Worm (Caenorhabditis elegans) whole organism, young adult: ENCODE measurements around the gene pod-1.

Experiments used
- B0336.3 ChIP-seq: fragments of 200-800 bp; sonication (Bioruptor generic); IDR thresholded peaks from 2 replicates; pipeline ENCODE4 v1.3.6; 2022; ENCODE audit warnings: missing genetic modification characterization, missing compliant biosample characterization
- F10E7.11 ChIP-seq: sonication (generic microtip); optimal IDR thresholded peaks from 2 replicates; lab custom pipeline; 2017; ENCODE audit warnings: mild to moderate bottlenecking, missing genetic modification characterization, moderate library complexity, missing compliant biosample characterization
- F22D6.2 ChIP-seq: sonication (generic microtip); optimal IDR thresholded peaks from 2 replicates; lab custom pipeline; 2016; ENCODE audit warnings: mild to moderate bottlenecking, missing genetic modification characterization, missing compliant biosample characterization
- F23B12.7 ChIP-seq: sonication (generic microtip); optimal IDR thresholded peaks from 2 replicates; lab custom pipeline; 2017; ENCODE audit warnings: missing genetic modification characterization, mild to moderate bottlenecking, missing compliant biosample characterization, antibody characterized with exemption, moderate library complexity; ENCODE audit not compliant: insufficient read depth
- F33H1.4 ChIP-seq: fragments of 200-800 bp; sonication (Bioruptor generic); IDR thresholded peaks from 2 replicates; pipeline ENCODE4 v1.3.6; 2022; ENCODE audit warnings: missing genetic modification reagents, missing genetic modification characterization, missing compliant biosample characterization
- F57A8.1 ChIP-seq: fragments of 200-800 bp; sonication (Bioruptor generic); optimal IDR thresholded peaks from 2 replicates; lab custom pipeline; 2018; ENCODE audit warnings: mild to moderate bottlenecking, missing genetic modification characterization, moderate library complexity, missing compliant biosample characterization
- F57C9.4 ChIP-seq: sonication (generic microtip); optimal IDR thresholded peaks from 2 replicates; lab custom pipeline; 2017; ENCODE audit warnings: mild to moderate bottlenecking, missing genetic modification characterization, missing compliant biosample characterization
- Y53G8AR.9 ChIP-seq: fragments of 200-800 bp; sonication (Bioruptor generic); conservative IDR thresholded peaks from 2 replicates; pipeline ENCODE4 v1.3.6; 2022; ENCODE audit warnings: missing genetic modification reagents, missing genetic modification characterization, missing compliant biosample characterization
- Y56A3A.18 ChIP-seq: fragments of 200-800 bp; sonication (Bioruptor generic); IDR thresholded peaks from 2 replicates; pipeline ENCODE4 v1.3.6; 2022; ENCODE audit warnings: missing genetic modification reagents, missing genetic modification characterization, missing compliant biosample characterization
- ZK185.1 ChIP-seq: sonication (generic microtip); optimal IDR thresholded peaks from 2 replicates; lab custom pipeline; 2016; ENCODE audit warnings: mild to moderate bottlenecking, missing genetic modification characterization, missing compliant biosample characterization; ENCODE audit not compliant: poor library complexity, severe bottlenecking
- ama-1 ChIP-seq, 3 experiments: fragments of 150-350 bp in 1 of 3; sonication (generic microtip) in 2 of 3; optimal IDR thresholded peaks; 2 replicates each; lab custom pipeline; 2014 to 2018; ENCODE audit warnings: missing biosample characterization in 2 of 3, missing genetic modification characterization in 2 of 3, missing genetic modification reagents in 2 of 3
- atf-7 ChIP-seq: sonication (generic microtip); optimal IDR thresholded peaks from 2 replicates; lab custom pipeline; 2017; ENCODE audit warnings: mild to moderate bottlenecking, missing genetic modification characterization, missing compliant biosample characterization
- cebp-1 ChIP-seq, 2 experiments: fragments of 200-800 bp in 1 of 2; sonication (Bioruptor generic) in 1 of 2; sonication (generic microtip) in 1 of 2; IDR thresholded peaks in 1 of 2; optimal IDR thresholded peaks in 1 of 2; 2 replicates each; pipeline versions ENCODE4 v1.3.6 to Lab custom; 2017 to 2022; ENCODE audit warnings: missing compliant biosample characterization in 2 of 2, missing genetic modification characterization in 2 of 2, mild to moderate bottlenecking in 1 of 2, missing genetic modification reagents in 1 of 2, moderate library complexity in 1 of 2
- cebp-2 ChIP-seq: fragments of 200-800 bp; sonication (Bioruptor generic); IDR thresholded peaks from 2 replicates; pipeline ENCODE4 v1.3.6; 2022; ENCODE audit warnings: missing genetic modification characterization, missing compliant biosample characterization
- ceh-40 ChIP-seq: fragments of 200-800 bp; sonication (Bioruptor generic); IDR thresholded peaks from 2 replicates; pipeline ENCODE4 v1.3.6; 2022; ENCODE audit warnings: missing genetic modification characterization, missing compliant biosample characterization
- ceh-79 ChIP-seq: sonication (generic microtip); optimal IDR thresholded peaks from 2 replicates; lab custom pipeline; 2017; ENCODE audit warnings: mild to moderate bottlenecking, missing genetic modification characterization, missing compliant biosample characterization
- dox-1 ChIP-seq: fragments of 200-800 bp; sonication (Bioruptor generic); IDR thresholded peaks from 2 replicates; pipeline ENCODE4 v1.3.6; 2022; ENCODE audit warnings: missing genetic modification reagents, missing genetic modification characterization, missing compliant biosample characterization
- dpff-1 ChIP-seq: sonication (generic microtip); optimal IDR thresholded peaks from 2 replicates; lab custom pipeline; 2017; ENCODE audit warnings: mild to moderate bottlenecking, missing genetic modification characterization, missing compliant biosample characterization
- dpl-1 ChIP-seq: fragments of 150-350 bp; optimal IDR thresholded peaks from 2 replicates; lab custom pipeline; 2014; ENCODE audit warnings: missing biosample characterization, missing genetic modification reagents, missing genetic modification characterization
- egl-18 ChIP-seq: fragments of 200-800 bp; sonication (Bioruptor generic); IDR thresholded peaks from 2 replicates; pipeline ENCODE4 v1.3.6; 2022; ENCODE audit warnings: missing genetic modification reagents, missing genetic modification characterization, missing compliant biosample characterization
- ekl-4 ChIP-seq: fragments of 200-800 bp; sonication (Bioruptor generic); IDR thresholded peaks from 2 replicates; pipeline ENCODE4 v1.3.6; 2022; ENCODE audit warnings: missing genetic modification reagents, missing genetic modification characterization, missing compliant biosample characterization
- ets-4 ChIP-seq: fragments of 200-800 bp; sonication (Bioruptor generic); optimal IDR thresholded peaks from 2 replicates; lab custom pipeline; 2018; ENCODE audit warnings: mild to moderate bottlenecking, missing genetic modification characterization, missing compliant biosample characterization
- let-526 ChIP-seq: fragments of 200-800 bp; sonication (Bioruptor generic); IDR thresholded peaks from 2 replicates; pipeline ENCODE4 v1.3.6; 2022; ENCODE audit warnings: missing genetic modification reagents, missing genetic modification characterization, missing compliant biosample characterization
- let-607 ChIP-seq, 2 experiments: fragments of 200-800 bp in 1 of 2; sonication (Bioruptor generic) in 1 of 2; sonication (generic microtip) in 1 of 2; optimal IDR thresholded peaks; 2 replicates each; lab custom pipeline; 2016 to 2018; ENCODE audit warnings: mild to moderate bottlenecking in 2 of 2, missing compliant biosample characterization in 2 of 2, missing genetic modification characterization in 2 of 2, moderate library complexity in 2 of 2, missing genotype in 1 of 2
- lin-54 ChIP-seq: fragments of 200-800 bp; sonication (Bioruptor generic); optimal IDR thresholded peaks from 2 replicates; lab custom pipeline; 2018; ENCODE audit warnings: mild to moderate bottlenecking, missing genetic modification characterization, missing compliant biosample characterization
- lsl-1 ChIP-seq: fragments of 200-800 bp; sonication (Bioruptor generic); optimal IDR thresholded peaks from 2 replicates; lab custom pipeline; 2018; ENCODE audit warnings: mild to moderate bottlenecking, missing genetic modification characterization, moderate library complexity, missing compliant biosample characterization
- nfyb-1 ChIP-seq: fragments of 200-800 bp; sonication (Bioruptor generic); IDR thresholded peaks from 2 replicates; pipeline ENCODE4 v1.3.6; 2022; ENCODE audit warnings: missing genetic modification reagents, missing genetic modification characterization, missing compliant biosample characterization
- pbrm-1 ChIP-seq: fragments of 200-800 bp; sonication (Bioruptor generic); IDR thresholded peaks from 2 replicates; pipeline ENCODE4 v1.3.6; 2022; ENCODE audit warnings: missing genetic modification reagents, missing genetic modification characterization, missing compliant biosample characterization
- repo-1 ChIP-seq: sonication (generic microtip); optimal IDR thresholded peaks from 2 replicates; lab custom pipeline; 2017; ENCODE audit warnings: mild to moderate bottlenecking, missing genetic modification characterization, missing compliant biosample characterization
- snpc-1.3 ChIP-seq: sonication (generic microtip); optimal IDR thresholded peaks from 2 replicates; lab custom pipeline; 2017; ENCODE audit warnings: missing genetic modification characterization, mild to moderate bottlenecking, missing compliant biosample characterization, antibody characterized with exemption, moderate library complexity, missing genotype, missing genetic modification reagents; ENCODE audit not compliant: insufficient read depth
- snpc-3.4 ChIP-seq: sonication (generic microtip); optimal IDR thresholded peaks from 2 replicates; lab custom pipeline; 2017; ENCODE audit warnings: missing genetic modification characterization, mild to moderate bottlenecking, missing compliant biosample characterization, antibody characterized with exemption, moderate library complexity, missing genotype, missing genetic modification reagents
- snpc-4 ChIP-seq, 5 experiments: fragments of 150-350 bp in 1 of 5; sonication (generic microtip) in 4 of 5; optimal IDR thresholded peaks; 2 replicates each; lab custom pipeline; 2014 to 2018; ENCODE audit warnings: missing genetic modification characterization in 5 of 5, missing biosample characterization in 3 of 5, antibody characterized with exemption in 2 of 5, mild to moderate bottlenecking in 2 of 5, missing compliant biosample characterization in 2 of 5, missing genotype in 2 of 5, moderate library complexity in 2 of 5, missing genetic modification reagents in 1 of 5
- tbp1 ChIP-seq: fragments of 200-800 bp; sonication (Bioruptor generic); optimal IDR thresholded peaks from 2 replicates; lab custom pipeline; 2018; ENCODE audit warnings: mild to moderate bottlenecking, missing genetic modification characterization, missing compliant biosample characterization
- tlf-1 ChIP-seq: fragments of 200-800 bp; sonication (Bioruptor generic); optimal IDR thresholded peaks from 2 replicates; lab custom pipeline; 2018; ENCODE audit warnings: mild to moderate bottlenecking, missing genetic modification characterization, missing compliant biosample characterization
- unc-62 ChIP-seq: fragments of 150-350 bp; optimal IDR thresholded peaks from 2 replicates; lab custom pipeline; 2014; ENCODE audit warnings: missing biosample characterization, missing genetic modification reagents, missing genetic modification characterization
- zim-3 ChIP-seq: sonication (generic microtip); optimal IDR thresholded peaks from 2 replicates; lab custom pipeline; 2017; ENCODE audit warnings: mild to moderate bottlenecking, missing genetic modification characterization, moderate library complexity, missing compliant biosample characterization
- ztf-25 ChIP-seq: fragments of 200-800 bp; sonication (Bioruptor generic); IDR thresholded peaks from 2 replicates; pipeline ENCODE4 v1.3.6; 2022; ENCODE audit warnings: missing genetic modification reagents, missing genetic modification characterization, missing compliant biosample characterization
- ztf-26 ChIP-seq: sonication (generic microtip); optimal IDR thresholded peaks from 2 replicates; lab custom pipeline; 2017; ENCODE audit warnings: missing genetic modification characterization, missing compliant biosample characterization
- ztf-3 ChIP-seq: fragments of 200-800 bp; sonication (Bioruptor generic); optimal IDR thresholded peaks from 2 replicates; lab custom pipeline; 2018; ENCODE audit warnings: mild to moderate bottlenecking, missing genetic modification characterization, missing compliant biosample characterization

The pod-1 gene

DNA sequence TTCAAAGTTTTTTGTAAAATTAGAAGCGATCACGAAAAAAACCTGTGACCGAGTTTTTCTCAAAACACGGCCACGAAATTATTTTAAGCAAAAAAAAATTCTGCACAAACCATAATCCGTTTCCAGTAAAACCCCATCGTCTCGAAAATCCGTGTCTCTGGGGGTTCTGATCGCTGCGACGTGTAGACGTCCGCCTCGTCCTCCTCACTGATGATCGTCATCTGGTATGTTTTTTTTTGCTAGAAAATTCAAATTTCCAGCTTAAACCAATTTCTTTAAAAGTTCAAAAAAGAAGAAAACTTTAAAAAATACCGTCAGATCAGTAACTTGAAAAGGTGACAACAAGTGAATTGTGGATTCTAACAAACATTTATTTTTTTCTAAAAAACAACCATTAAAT, 22.6 kb upstream of the pod-1 start, which contains the start of gene Y76A2B.4:
Gene Y76A2B.4 (minus strand): TSS at position 241 of the 400 bp plus-strand sequence.
- peak; percentile 32; the same call in 1 of the 2 replicates for TF ChIP-seq Y56A3A.18
- TF ChIP-seq ets-4 (GFP tag; lab: Kevin White, UChicago): no peak
- peak; percentile 41 for TF ChIP-seq ztf-3 (GFP tag; lab: Kevin White, UChicago)
- peak; percentile 55; the same call in 1 of the 2 replicates for TF ChIP-seq ekl-4 (GFP tag; lab: Robert Waterston, UW)
- TF ChIP-seq F33H1.4 (GFP tag; lab: Robert Waterston, UW): no peak
- TF ChIP-seq snpc-3.4 (tag; lab: Kevin White, UChicago): no peak
- no peak for TF ChIP-seq dpff-1 (tag; lab: Kevin White, UChicago)
- no peak for TF ChIP-seq lsl-1 (GFP tag; lab: Kevin White, UChicago)
- TF ChIP-seq F22D6.2 (tag; lab: Kevin White, UChicago): no peak
- TF ChIP-seq zim-3 (tag; lab: Kevin White, UChicago): peak; percentile 18
- TF ChIP-seq egl-18 (GFP tag; lab: Robert Waterston, UW): no peak
- TF ChIP-seq snpc-1.3 (tag; lab: Kevin White, UChicago): no peak
- no peak for TF ChIP-seq cebp-1 (GFP tag; IDR thresholded peaks at IDR 0.05; lab: Robert Waterston, UW)
- peak; percentile 8 for TF ChIP-seq cebp-1 (tag; optimal IDR thresholded peaks at IDR 0.05; lab: Kevin White, UChicago)
- peak; percentile 22 for TF ChIP-seq atf-7 (tag; lab: Kevin White, UChicago)
- no peak for TF ChIP-seq ceh-40
- TF ChIP-seq F10E7.11 (tag; lab: Kevin White, UChicago): no peak
- TF ChIP-seq let-526 (GFP tag; lab: Robert Waterston, UW): no peak
- TF ChIP-seq unc-62 (GFP tag; lab: Kevin White, UChicago): no peak
- no peak for TF ChIP-seq dpl-1 (GFP tag; lab: Kevin White, UChicago)
- peak; percentile 64 for TF ChIP-seq nfyb-1
- peak; percentile 57 for TF ChIP-seq repo-1 (tag; lab: Kevin White, UChicago)
- no peak for TF ChIP-seq lin-54
- TF ChIP-seq ZK185.1: peak; percentile 10
- 0 out of 2 replicates have a peak, but pooled peaks have one; percentile 18 for TF ChIP-seq pbrm-1 (GFP tag; lab: Robert Waterston, UW)
- no peak for TF ChIP-seq F23B12.7 (tag; lab: Kevin White, UChicago)
- peak; percentile 79; the same call in 1 of the 2 replicates for TF ChIP-seq Y53G8AR.9 (GFP tag; lab: Robert Waterston, UW)
- no peak for TF ChIP-seq tbp1
- peak in 1 of 2 experiments; percentile 23 for TF ChIP-seq let-607 (tag; optimal IDR thresholded peaks at IDR 0.05; lab: Kevin White, UChicago)
- no peak for TF ChIP-seq ceh-79 (tag; lab: Kevin White, UChicago)
- TF ChIP-seq snpc-4 (GFP tag; optimal IDR thresholded peaks at IDR 0.05; lab: Kevin White, UChicago): no peak
- no peak for TF ChIP-seq snpc-4 (tag; optimal IDR thresholded peaks at IDR 0.05; lab: Kevin White, UChicago)
- 0 out of 2 replicates have a peak, but pooled peaks have one; percentile 47 for TF ChIP-seq ztf-25 (GFP tag; lab: Robert Waterston, UW)
- no peak for TF ChIP-seq F57C9.4
- no peak for TF ChIP-seq tlf-1 (GFP tag; lab: Kevin White, UChicago)
- TF ChIP-seq ama-1 (optimal IDR thresholded peaks at IDR 0.05; lab: Kevin White, UChicago): peak; percentile 13
- TF ChIP-seq ama-1 (GFP tag; optimal IDR thresholded peaks at IDR 0.05; lab: Kevin White, UChicago): no peak
- no peak for TF ChIP-seq cebp-2
- peak; percentile 48; the same call in 1 of the 2 replicates for TF ChIP-seq B0336.3 (GFP tag; lab: Robert Waterston, UW)
- peak; percentile 1 for TF ChIP-seq ztf-26 (tag; lab: Kevin White, UChicago)
- no peak for TF ChIP-seq F57A8.1
- 0 out of 2 replicates have a peak, but pooled peaks have one; percentile 8 for TF ChIP-seq dox-1 (GFP tag; lab: Robert Waterston, UW)
